Fruit fly (Drosophila melanogaster) whole organism, embryonic: Measurements from ENCODE around the gene Ptpmeg2.

Experiments
- CG10565 ChIP-seq: fragments of 200-800 bp; sonication (Bioruptor generic); optimal IDR thresholded peaks from 3 replicates; lab custom pipeline; 2016; ENCODE audit warnings: missing biosample characterization, mild to moderate bottlenecking, missing genetic modification characterization
- CG12744 ChIP-seq: fragments of 200-800 bp; sonication (Bioruptor generic); optimal IDR thresholded peaks from 2 replicates; lab custom pipeline; 2016; ENCODE audit warnings: missing biosample characterization, missing genetic modification characterization
- CG14667 ChIP-seq: fragments of 200-800 bp; sonication (Bioruptor generic); IDR thresholded peaks from 2 replicates; pipeline ENCODE4 v1.3.6; 2022; ENCODE audit warnings: missing biosample characterization, missing genetic modification characterization
- CG15073 ChIP-seq: fragments of 200-800 bp; sonication (Bioruptor generic); optimal IDR thresholded peaks from 2 replicates; lab custom pipeline; 2016; ENCODE audit warnings: missing biosample characterization, missing genetic modification characterization
- CG1602 ChIP-seq: fragments of 200-800 bp; sonication (Bioruptor generic); optimal IDR thresholded peaks from 3 replicates; lab custom pipeline; 2016; ENCODE audit warnings: missing biosample characterization, missing genetic modification characterization
- CG2889 ChIP-seq: fragments of 200-800 bp; sonication (Bioruptor generic); IDR thresholded peaks from 3 replicates; pipeline ENCODE4 v1.3.6; 2022; ENCODE audit warnings: missing biosample characterization, missing genetic modification characterization
- CG32772 ChIP-seq: fragments of 200-800 bp; sonication (Bioruptor generic); IDR thresholded peaks from 2 replicates; pipeline ENCODE4 v1.3.6; 2022; ENCODE audit warnings: missing biosample characterization, missing genetic modification characterization
- CG3407 ChIP-seq: fragments of 200-800 bp; sonication (Bioruptor generic); optimal IDR thresholded peaks from 2 replicates; lab custom pipeline; 2018; ENCODE audit warnings: missing biosample characterization, mild to moderate bottlenecking, missing genetic modification characterization
- CG34376 ChIP-seq: fragments of 200-800 bp; sonication (Bioruptor generic); optimal IDR thresholded peaks from 2 replicates; lab custom pipeline; 2018; ENCODE audit warnings: missing biosample characterization, mild to moderate bottlenecking, missing genetic modification characterization
- CG3995 ChIP-seq: fragments of 200-800 bp; sonication (Bioruptor generic); optimal IDR thresholded peaks from 3 replicates; lab custom pipeline; 2016; ENCODE audit warnings: missing biosample characterization, missing genetic modification characterization
- CG4282 ChIP-seq: fragments of 200-800 bp; sonication (Bioruptor generic); optimal IDR thresholded peaks from 2 replicates; lab custom pipeline; 2016; ENCODE audit warnings: missing biosample characterization, missing genetic modification characterization
- CG43689 ChIP-seq: fragments of 200-800 bp; sonication (Bioruptor generic); IDR thresholded peaks from 2 replicates; pipeline ENCODE4 v1.3.6; 2022; ENCODE audit warnings: missing biosample characterization, missing genetic modification characterization
- CG4404 ChIP-seq: fragments of 200-800 bp; sonication (Bioruptor generic); IDR thresholded peaks from 2 replicates; pipeline ENCODE4 v1.3.6; 2022; ENCODE audit warnings: missing biosample characterization, missing genetic modification characterization
- CG6654 ChIP-seq: fragments of 200-800 bp; sonication (Bioruptor generic); optimal IDR thresholded peaks from 2 replicates; lab custom pipeline; 2017; ENCODE audit warnings: missing biosample characterization, mild to moderate bottlenecking, missing genetic modification characterization
- CG6765 ChIP-seq: fragments of 200-800 bp; sonication (Bioruptor generic); optimal IDR thresholded peaks from 3 replicates; lab custom pipeline; 2017; ENCODE audit warnings: missing biosample characterization, mild to moderate bottlenecking, missing genetic modification characterization
- CG7786 ChIP-seq: fragments of 200-800 bp; sonication (Bioruptor generic); optimal IDR thresholded peaks from 2 replicates; lab custom pipeline; 2016; ENCODE audit warnings: missing biosample characterization, missing genetic modification characterization
- CG8924 ChIP-seq: fragments of 200-800 bp; optimal IDR thresholded peaks from 3 replicates; lab custom pipeline; 2019; ENCODE audit warnings: missing biosample characterization, mild to moderate bottlenecking, missing genetic modification characterization, moderate library complexity
- CG8944 ChIP-seq: fragments of 200-800 bp; sonication (Bioruptor generic); optimal IDR thresholded peaks from 3 replicates; lab custom pipeline; 2016; ENCODE audit warnings: missing biosample characterization, missing genetic modification characterization
- CG9609 ChIP-seq: fragments of 200-800 bp; sonication (Bioruptor generic); optimal IDR thresholded peaks from 3 replicates; lab custom pipeline; 2016; ENCODE audit warnings: missing biosample characterization, missing genetic modification characterization
- CTCF ChIP-seq: fragments of 200-800 bp; sonication (Bioruptor generic); optimal IDR thresholded peaks from 2 replicates; lab custom pipeline; 2017; ENCODE audit warnings: missing biosample characterization, mild to moderate bottlenecking, missing genetic modification characterization, moderate library complexity
- CrebB ChIP-seq: fragments of 200-800 bp; sonication (Bioruptor generic); optimal IDR thresholded peaks from 3 replicates; lab custom pipeline; 2018; ENCODE audit warnings: missing biosample characterization, mild to moderate bottlenecking, missing genetic modification characterization
- D19A ChIP-seq: fragments of 200-800 bp; optimal IDR thresholded peaks from 3 replicates; lab custom pipeline; 2019; ENCODE audit warnings: missing biosample characterization, mild to moderate bottlenecking, missing genetic modification characterization, moderate library complexity
- HLH54F ChIP-seq: fragments of 200-800 bp; sonication (Bioruptor generic); optimal IDR thresholded peaks from 3 replicates; lab custom pipeline; 2016; ENCODE audit warnings: missing biosample characterization, missing genetic modification characterization
- HLHmδ ChIP-seq: fragments of 200-800 bp; sonication (Bioruptor generic); optimal IDR thresholded peaks from 2 replicates; lab custom pipeline; 2018; ENCODE audit warnings: missing biosample characterization, mild to moderate bottlenecking, missing genetic modification characterization, moderate library complexity
- Hr39 ChIP-seq: fragments of >200 bp; optimal IDR thresholded peaks from 2 replicates; lab custom pipeline; 2017
- Kr ChIP-seq: fragments of 200-800 bp; sonication (Bioruptor generic); optimal IDR thresholded peaks from 2 replicates; lab custom pipeline; 2017; ENCODE audit warnings: missing biosample characterization, mild to moderate bottlenecking, missing genetic modification characterization
- Meics ChIP-seq: fragments of 200-800 bp; sonication (Bioruptor generic); optimal IDR thresholded peaks from 2 replicates; lab custom pipeline; 2017; ENCODE audit warnings: missing biosample characterization, mild to moderate bottlenecking, missing genetic modification characterization
- Mes4 ChIP-seq: fragments of 200-800 bp; sonication (Bioruptor generic); optimal IDR thresholded peaks from 2 replicates; lab custom pipeline; 2016; ENCODE audit warnings: missing biosample characterization, missing genetic modification characterization
- NC2α ChIP-seq: fragments of 200-800 bp; sonication (Bioruptor generic); optimal IDR thresholded peaks from 2 replicates; lab custom pipeline; 2016; ENCODE audit warnings: missing biosample characterization, missing genetic modification characterization
- Pdp1 ChIP-seq, 2 experiments: fragments of 200-800 bp; sonication (Bioruptor generic); optimal IDR thresholded peaks; 3 replicates each; lab custom pipeline; 2016; ENCODE audit warnings: missing biosample characterization in 2 of 2, missing genetic modification characterization in 2 of 2, mild to moderate bottlenecking in 1 of 2, moderate library complexity in 1 of 2
- Sin3A ChIP-seq: fragments of >200 bp; optimal IDR thresholded peaks from 2 replicates; lab custom pipeline; 2018
- Sox102F ChIP-seq: fragments of 200-800 bp; sonication (Bioruptor generic); optimal IDR thresholded peaks from 2 replicates; lab custom pipeline; 2018; ENCODE audit warnings: missing biosample characterization, mild to moderate bottlenecking, missing genetic modification characterization, moderate library complexity
- Spps ChIP-seq: fragments of 200-800 bp; sonication (Bioruptor generic); optimal IDR thresholded peaks from 2 replicates; lab custom pipeline; 2018; ENCODE audit warnings: missing biosample characterization, mild to moderate bottlenecking, missing genetic modification characterization
- Taf1 ChIP-seq: fragments of 200-800 bp; sonication (Bioruptor generic); IDR thresholded peaks from 2 replicates; pipeline ENCODE4 v1.3.6; 2022; ENCODE audit warnings: missing biosample characterization, missing genetic modification characterization
- ash1 ChIP-seq: fragments of 200-800 bp; sonication (Bioruptor generic); optimal IDR thresholded peaks from 2 replicates; lab custom pipeline; 2018; ENCODE audit warnings: missing biosample characterization, mild to moderate bottlenecking, missing genetic modification characterization
- bigmax ChIP-seq: fragments of 200-800 bp; sonication (Bioruptor generic); optimal IDR thresholded peaks from 2 replicates; lab custom pipeline; 2018; ENCODE audit warnings: missing biosample characterization, mild to moderate bottlenecking, missing genetic modification characterization
- btn ChIP-seq: fragments of 200-800 bp; sonication (Bioruptor generic); optimal IDR thresholded peaks from 2 replicates; lab custom pipeline; 2016; ENCODE audit warnings: missing biosample characterization, missing genetic modification characterization
- crc ChIP-seq: fragments of 200-800 bp; sonication (Bioruptor generic); optimal IDR thresholded peaks from 2 replicates; lab custom pipeline; 2016; ENCODE audit warnings: missing biosample characterization, missing genetic modification characterization
- dati ChIP-seq: fragments of 200-800 bp; sonication (Bioruptor generic); IDR thresholded peaks from 2 replicates; pipeline ENCODE4 v1.3.6; 2022; ENCODE audit warnings: missing biosample characterization, missing genetic modification characterization
- dm ChIP-seq: fragments of 200-800 bp; sonication (Bioruptor generic); optimal IDR thresholded peaks from 3 replicates; lab custom pipeline; 2016; ENCODE audit warnings: missing biosample characterization, missing genetic modification characterization
- dysf ChIP-seq: fragments of 200-800 bp; sonication (Bioruptor generic); IDR thresholded peaks from 3 replicates; pipeline ENCODE4 v1.3.6; 2022; ENCODE audit warnings: missing biosample characterization, missing genetic modification characterization
- ftz-f1 ChIP-seq: fragments of 200-800 bp; sonication (Bioruptor generic); optimal IDR thresholded peaks from 2 replicates; lab custom pipeline; 2016; ENCODE audit warnings: missing biosample characterization, missing genetic modification characterization
- grau ChIP-seq: fragments of 200-800 bp; optimal IDR thresholded peaks from 3 replicates; lab custom pipeline; 2019; ENCODE audit warnings: missing biosample characterization, mild to moderate bottlenecking, missing genetic modification characterization, moderate library complexity
- gsb ChIP-seq: fragments of 200-800 bp; sonication (Bioruptor generic); IDR thresholded peaks from 2 replicates; pipeline ENCODE4 v1.3.6; 2022; ENCODE audit warnings: missing biosample characterization, missing genetic modification characterization
- her ChIP-seq: fragments of 200-800 bp; sonication (Bioruptor generic); optimal IDR thresholded peaks from 2 replicates; lab custom pipeline; 2016; ENCODE audit warnings: missing biosample characterization, missing genetic modification characterization
- kah ChIP-seq: fragments of 200-800 bp; sonication (Bioruptor generic); optimal IDR thresholded peaks from 2 replicates; lab custom pipeline; 2018; ENCODE audit warnings: missing biosample characterization, mild to moderate bottlenecking, missing genetic modification characterization
- nerfin-1 ChIP-seq: fragments of 200-800 bp; sonication (Bioruptor generic); optimal IDR thresholded peaks from 3 replicates; lab custom pipeline; 2019; ENCODE audit warnings: missing biosample characterization, mild to moderate bottlenecking, missing genetic modification characterization, moderate library complexity
- nmo ChIP-seq: fragments of 200-800 bp; sonication (Bioruptor generic); optimal IDR thresholded peaks from 2 replicates; lab custom pipeline; 2018; ENCODE audit warnings: missing biosample characterization, mild to moderate bottlenecking, missing genetic modification characterization, moderate library complexity
- pita ChIP-seq: fragments of 200-800 bp; sonication (Bioruptor generic); optimal IDR thresholded peaks from 2 replicates; lab custom pipeline; 2017; ENCODE audit warnings: missing biosample characterization, mild to moderate bottlenecking, missing genetic modification characterization
- salm ChIP-seq: fragments of 200-800 bp; sonication (Bioruptor generic); optimal IDR thresholded peaks from 2 replicates; lab custom pipeline; 2018; ENCODE audit warnings: missing biosample characterization, mild to moderate bottlenecking, missing genetic modification characterization
- slou ChIP-seq: fragments of 200-800 bp; sonication (Bioruptor generic); optimal IDR thresholded peaks from 3 replicates; lab custom pipeline; 2016; ENCODE audit warnings: missing biosample characterization, missing genetic modification characterization
- wor ChIP-seq: fragments of 200-800 bp; sonication (Bioruptor generic); IDR thresholded peaks from 2 replicates; pipeline ENCODE4 v1.3.6; 2022; ENCODE audit warnings: missing biosample characterization, missing genetic modification characterization

Gene Ptpmeg2

DNA sequence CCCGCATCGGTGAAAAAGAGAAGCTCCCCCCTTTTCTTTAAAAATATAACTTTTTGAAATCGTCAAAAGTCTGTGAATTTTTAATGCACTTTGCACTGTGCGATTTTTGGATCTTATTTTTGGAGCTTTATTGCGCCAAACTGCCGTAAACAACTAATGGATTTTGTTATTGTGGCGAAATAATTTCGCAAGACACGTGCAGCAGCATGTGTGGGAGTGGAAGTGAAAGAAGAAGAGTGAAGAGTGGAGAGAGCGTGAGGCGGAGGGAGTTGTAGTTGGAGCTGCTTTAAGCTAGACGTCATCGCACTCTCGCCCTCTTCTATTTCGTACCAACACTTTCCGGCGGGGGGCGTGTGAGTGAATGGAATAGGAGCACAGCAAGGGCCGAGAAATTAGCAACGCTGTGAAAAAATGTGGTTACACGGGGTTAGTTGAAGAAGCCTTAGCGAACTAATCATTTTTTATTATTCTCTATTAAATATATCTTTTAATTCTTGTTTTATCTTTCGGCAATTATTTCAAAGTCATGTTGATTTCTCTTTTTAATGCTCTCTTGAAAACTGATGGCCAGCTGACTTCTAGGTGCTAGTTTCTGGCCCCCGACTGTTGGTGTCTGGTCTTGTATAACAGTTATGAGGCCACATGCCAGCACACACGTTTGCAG is 75.4 kb downstream of the Ptpmeg2 start (continued):
- TF ChIP-seq slou (GFP tag; lab: Kevin White, UChicago) (peak; percentile 65), salm (peak; percentile 93), CG43689 (GFP tag; lab: Robert Waterston, UW) (peak; percentile 85), CrebB (tag; lab: Kevin White, UChicago) (peak; percentile 92), gsb (GFP tag; lab: Robert Waterston, UW) (peak; percentile 78), CG32772 (GFP tag; lab: Robert Waterston, UW) (peak; percentile 92), CG3995 (GFP tag; lab: Kevin White, UChicago) (peak; percentile 60), Meics (peak; percentile 96), CG8944 (peak; percentile 52), nerfin-1 (tag; lab: Kevin White, UChicago) (peak; percentile 91), dati (GFP tag; lab: Robert Waterston, UW) (peak; percentile 70), crc (peak; percentile 54), Sin3A (lab: Kevin White, UChicago) (no peak), dysf (GFP tag; lab: Robert Waterston, UW) (peak; percentile 97), NC2α (GFP tag; lab: Kevin White, UChicago) (peak; percentile 15), ash1 (peak; percentile 21), CG2889 (GFP tag; lab: Robert Waterston, UW) (peak; percentile 83), CG1602 (GFP tag; lab: Kevin White, UChicago) (peak; percentile 86), D19A (tag; lab: Kevin White, UChicago) (peak; percentile 91), Hr39 (lab: Kevin White, UChicago) (no peak), grau (peak; percentile 95), Kr (no peak), CG8924 (tag; lab: Kevin White, UChicago) (peak; percentile 97), HLHmδ (GFP tag; lab: Kevin White, UChicago) (no peak), bigmax (peak; percentile 12), Sox102F (GFP tag; lab: Kevin White, UChicago) (peak; percentile 93), CG12744 (no peak), CG3407 (GFP tag; lab: Kevin White, UChicago) (peak; percentile 89), CG10565 (GFP tag; lab: Kevin White, UChicago) (peak; percentile 29), kah (peak; percentile 89), CTCF (GFP tag; lab: Kevin White, UChicago) (peak; percentile 80), CG9609 (GFP tag; lab: Kevin White, UChicago) (peak; percentile 62), CG7786 (GFP tag; lab: Kevin White, UChicago) (peak; percentile 52), btn (GFP tag; lab: Kevin White, UChicago) (no peak), CG14667 (GFP tag; lab: Robert Waterston, UW) (peak; percentile 79), HLH54F (GFP tag; lab: Kevin White, UChicago) (peak; percentile 56), CG15073 (GFP tag; lab: Kevin White, UChicago) (peak; percentile 19), CG4282 (GFP tag; lab: Kevin White, UChicago) (no peak), Pdp1 (GFP tag; optimal IDR thresholded peaks at IDR 0.05; lab: Kevin White, UChicago) (peak; percentile 78 to 97), wor (GFP tag; lab: Robert Waterston, UW) (peak; percentile 91), pita (GFP tag; lab: Kevin White, UChicago) (no peak), CG34376 (peak; percentile 92), ftz-f1 (GFP tag; lab: Kevin White, UChicago) (peak; percentile 44), CG6765 (GFP tag; lab: Kevin White, UChicago) (peak; percentile 84), Taf1 (GFP tag; lab: Robert Waterston, UW) (peak; percentile 91), her (GFP tag; lab: Kevin White, UChicago) (peak; percentile 45), dm (peak; percentile 43), Mes4 (GFP tag; lab: Kevin White, UChicago) (peak; percentile 54), Spps (tag; lab: Kevin White, UChicago) (peak; percentile 88), CG4404 (GFP tag; lab: Robert Waterston, UW) (peak; percentile 82), nmo (peak; percentile 96), CG6654 (GFP tag; lab: Kevin White, UChicago) (peak; percentile 83)
